Fruit fly (Drosophila melanogaster) whole organism, embryonic: ENCODE results near the gene CG5568.

Source experiments
- Asciz ChIP-seq: fragments of 200-800 bp; sonication (Bioruptor generic); optimal IDR thresholded peaks from 2 replicates; lab custom pipeline; 2017; ENCODE audit warnings: missing biosample characterization, mild to moderate bottlenecking, missing genetic modification characterization, missing genetic modification reagents
- CG10979 ChIP-seq: fragments of 200-800 bp; sonication (Bioruptor generic); optimal IDR thresholded peaks from 2 replicates; lab custom pipeline; 2018; ENCODE audit warnings: missing biosample characterization, mild to moderate bottlenecking, missing genetic modification characterization, moderate library complexity
- CG11398 ChIP-seq: fragments of 200-800 bp; sonication (Bioruptor generic); optimal IDR thresholded peaks from 2 replicates; lab custom pipeline; 2016; ENCODE audit warnings: missing biosample characterization, missing genetic modification characterization
- CG13287 ChIP-seq: fragments of 200-800 bp; sonication (Bioruptor generic); IDR thresholded peaks from 2 replicates; pipeline ENCODE4 v1.3.6; 2022; ENCODE audit warnings: missing biosample characterization, missing genetic modification characterization; ENCODE audit not compliant: partially characterized antibody
- CG15269 ChIP-seq: fragments of 200-800 bp; sonication (Bioruptor generic); optimal IDR thresholded peaks from 2 replicates; lab custom pipeline; 2018; ENCODE audit warnings: missing biosample characterization, mild to moderate bottlenecking, missing genetic modification characterization, moderate library complexity
- CG15514 ChIP-seq: fragments of 200-800 bp; sonication (Bioruptor generic); optimal IDR thresholded peaks from 3 replicates; lab custom pipeline; 2017; ENCODE audit warnings: missing biosample characterization, missing genetic modification characterization, mild to moderate bottlenecking, moderate library complexity, missing genetic modification reagents
- CG18476 ChIP-seq: fragments of 200-800 bp; sonication (Bioruptor generic); optimal IDR thresholded peaks from 2 replicates; lab custom pipeline; 2016; ENCODE audit warnings: missing biosample characterization, mild to moderate bottlenecking, missing genetic modification characterization
- CG31388 ChIP-seq: fragments of 200-800 bp; sonication (Bioruptor generic); optimal IDR thresholded peaks from 2 replicates; lab custom pipeline; 2016; ENCODE audit warnings: missing biosample characterization, missing genetic modification characterization
- CG4617 ChIP-seq: fragments of 200-800 bp; sonication (Bioruptor generic); optimal IDR thresholded peaks from 3 replicates; lab custom pipeline; 2016; ENCODE audit warnings: missing biosample characterization, missing genetic modification characterization, borderline replicate concordance
- CG6272 ChIP-seq: fragments of 200-800 bp; sonication (Bioruptor generic); IDR thresholded peaks from 2 replicates; pipeline ENCODE4 v1.3.6; 2022; ENCODE audit warnings: missing biosample characterization, missing genetic modification characterization
- CG6654 ChIP-seq: fragments of 200-800 bp; sonication (Bioruptor generic); optimal IDR thresholded peaks from 2 replicates; lab custom pipeline; 2017; ENCODE audit warnings: missing biosample characterization, mild to moderate bottlenecking, missing genetic modification characterization
- CG7839 ChIP-seq: fragments of 200-800 bp; sonication (Bioruptor generic); optimal IDR thresholded peaks from 3 replicates; lab custom pipeline; 2018; ENCODE audit warnings: missing biosample characterization, mild to moderate bottlenecking, missing genetic modification characterization, moderate library complexity
- CG8478 ChIP-seq: fragments of >200 bp; optimal IDR thresholded peaks from 2 replicates; lab custom pipeline; 2018
- CG9609 ChIP-seq: fragments of 200-800 bp; sonication (Bioruptor generic); optimal IDR thresholded peaks from 3 replicates; lab custom pipeline; 2016; ENCODE audit warnings: missing biosample characterization, missing genetic modification characterization
- CG9797 ChIP-seq: fragments of 200-800 bp; sonication (Bioruptor generic); optimal IDR thresholded peaks from 3 replicates; lab custom pipeline; 2018; ENCODE audit warnings: missing biosample characterization, mild to moderate bottlenecking, missing genetic modification characterization
- CTCF ChIP-seq: fragments of 200-800 bp; sonication (Bioruptor generic); optimal IDR thresholded peaks from 2 replicates; lab custom pipeline; 2017; ENCODE audit warnings: missing biosample characterization, mild to moderate bottlenecking, missing genetic modification characterization, moderate library complexity
- CrebB ChIP-seq: fragments of 200-800 bp; sonication (Bioruptor generic); optimal IDR thresholded peaks from 3 replicates; lab custom pipeline; 2018; ENCODE audit warnings: missing biosample characterization, mild to moderate bottlenecking, missing genetic modification characterization
- D ChIP-seq, 2 experiments: fragments of 200-800 bp in 1 of 2; fragments of >200 bp in 1 of 2; sonication (Bioruptor generic) in 1 of 2; optimal IDR thresholded peaks; 2 replicates in 1 of 2; 3 replicates in 1 of 2; lab custom pipeline; 2017; ENCODE audit warnings: mild to moderate bottlenecking in 1 of 2, missing biosample characterization in 1 of 2, missing genetic modification characterization in 1 of 2, missing genetic modification reagents in 1 of 2
- Dp ChIP-seq: fragments of 200-800 bp; sonication (Bioruptor generic); optimal IDR thresholded peaks from 2 replicates; lab custom pipeline; 2018; ENCODE audit warnings: missing biosample characterization, mild to moderate bottlenecking, missing genetic modification characterization, moderate library complexity
- E2f1 ChIP-seq: fragments of 200-800 bp; sonication (Bioruptor generic); IDR thresholded peaks from 2 replicates; pipeline ENCODE4 v1.3.6; 2022; ENCODE audit warnings: missing biosample characterization, missing genetic modification characterization
- Ets97D ChIP-seq: fragments of 200-800 bp; sonication (Bioruptor generic); optimal IDR thresholded peaks from 3 replicates; lab custom pipeline; 2016; ENCODE audit warnings: missing biosample characterization, missing genetic modification characterization
- Jarid2 ChIP-seq: fragments of 200-800 bp; sonication (Bioruptor generic); optimal IDR thresholded peaks from 3 replicates; lab custom pipeline; 2017; ENCODE audit warnings: mild to moderate bottlenecking, missing biosample characterization, missing genetic modification reagents, missing genetic modification characterization
- Mad ChIP-seq: fragments of 200-800 bp; sonication (Bioruptor generic); optimal IDR thresholded peaks from 2 replicates; lab custom pipeline; 2016; ENCODE audit warnings: missing biosample characterization, missing genetic modification characterization
- Myb ChIP-seq: fragments of 200-800 bp; sonication (Bioruptor generic); optimal IDR thresholded peaks from 2 replicates; lab custom pipeline; 2016; ENCODE audit warnings: missing biosample characterization, missing genetic modification characterization
- NK7.1 ChIP-seq: fragments of 200-800 bp; sonication (Bioruptor generic); optimal IDR thresholded peaks from 3 replicates; lab custom pipeline; 2016; ENCODE audit warnings: missing biosample characterization, missing genetic modification characterization
- Nf-YB ChIP-seq: fragments of 200-800 bp; sonication (Bioruptor generic); optimal IDR thresholded peaks from 3 replicates; lab custom pipeline; 2019; ENCODE audit warnings: missing biosample characterization, mild to moderate bottlenecking, missing genetic modification characterization, moderate library complexity
- Opbp ChIP-seq: fragments of 200-800 bp; sonication (Bioruptor generic); IDR thresholded peaks from 3 replicates; pipeline ENCODE4 v1.3.6; 2022; ENCODE audit warnings: missing biosample characterization, missing genetic modification characterization; ENCODE audit not compliant: partially characterized antibody
- Sin3A ChIP-seq: fragments of >200 bp; optimal IDR thresholded peaks from 2 replicates; lab custom pipeline; 2018
- dimm ChIP-seq: fragments of 200-800 bp; sonication (Bioruptor generic); IDR thresholded peaks from 2 replicates; pipeline ENCODE4 v1.3.6; 2022; ENCODE audit warnings: missing biosample characterization, missing genetic modification characterization
- ems ChIP-seq: fragments of 200-800 bp; sonication (Bioruptor generic); optimal IDR thresholded peaks from 3 replicates; lab custom pipeline; 2016; ENCODE audit warnings: missing biosample characterization, missing genetic modification characterization
- ewg ChIP-seq: fragments of 200-800 bp; sonication (Bioruptor generic); optimal IDR thresholded peaks from 3 replicates; lab custom pipeline; 2017; ENCODE audit warnings: mild to moderate bottlenecking, missing biosample characterization, missing genetic modification reagents, missing genetic modification characterization
- fd64A ChIP-seq: fragments of 200-800 bp; sonication (Bioruptor generic); optimal IDR thresholded peaks from 3 replicates; lab custom pipeline; 2018; ENCODE audit warnings: missing biosample characterization, mild to moderate bottlenecking, missing genetic modification characterization
- fd96Cb ChIP-seq: fragments of 200-800 bp; sonication (Bioruptor generic); optimal IDR thresholded peaks from 2 replicates; lab custom pipeline; 2018; ENCODE audit warnings: missing biosample characterization, mild to moderate bottlenecking, missing genetic modification characterization, moderate library complexity
- gfzf ChIP-seq: fragments of 200-800 bp; sonication (Bioruptor generic); optimal IDR thresholded peaks from 2 replicates; lab custom pipeline; 2016; ENCODE audit warnings: missing biosample characterization, mild to moderate bottlenecking, missing genetic modification characterization, moderate library complexity
- her ChIP-seq: fragments of 200-800 bp; sonication (Bioruptor generic); optimal IDR thresholded peaks from 2 replicates; lab custom pipeline; 2016; ENCODE audit warnings: missing biosample characterization, missing genetic modification characterization
- hkb ChIP-seq, 2 experiments: fragments of 200-800 bp in 1 of 2; fragments of >200 bp in 1 of 2; sonication (Bioruptor generic) in 1 of 2; IDR thresholded peaks in 1 of 2; optimal IDR thresholded peaks in 1 of 2; 2 replicates each; pipeline versions ENCODE4 v1.3.6 to Lab custom; 2017 to 2022; ENCODE audit warnings: missing biosample characterization in 1 of 2, missing genetic modification characterization in 1 of 2
- jigr1 ChIP-seq: fragments of 200-800 bp; sonication (Bioruptor generic); IDR thresholded peaks from 3 replicates; pipeline ENCODE4 v1.3.6; 2022; ENCODE audit warnings: missing biosample characterization, missing genetic modification characterization
- jumu ChIP-seq: fragments of 200-800 bp; sonication (Bioruptor generic); optimal IDR thresholded peaks from 3 replicates; lab custom pipeline; 2016; ENCODE audit warnings: missing biosample characterization, missing genetic modification characterization
- kay ChIP-seq: fragments of 200-800 bp; sonication (Bioruptor generic); optimal IDR thresholded peaks from 2 replicates; lab custom pipeline; 2016; ENCODE audit warnings: missing biosample characterization, missing genetic modification characterization
- org-1 ChIP-seq: fragments of 200-800 bp; sonication (Bioruptor generic); optimal IDR thresholded peaks from 2 replicates; lab custom pipeline; 2017; ENCODE audit warnings: missing biosample characterization, missing genetic modification characterization
- phol ChIP-seq: fragments of 200-800 bp; sonication (Bioruptor generic); optimal IDR thresholded peaks from 3 replicates; lab custom pipeline; 2018; ENCODE audit warnings: missing biosample characterization, mild to moderate bottlenecking, missing genetic modification characterization, moderate library complexity
- pita ChIP-seq: fragments of 200-800 bp; sonication (Bioruptor generic); optimal IDR thresholded peaks from 2 replicates; lab custom pipeline; 2017; ENCODE audit warnings: missing biosample characterization, mild to moderate bottlenecking, missing genetic modification characterization
- psq ChIP-seq: fragments of 200-800 bp; sonication (Bioruptor generic); optimal IDR thresholded peaks from 2 replicates; lab custom pipeline; 2017; ENCODE audit warnings: missing biosample characterization, missing genetic modification characterization
- pzg ChIP-seq: fragments of 200-800 bp; sonication (Bioruptor generic); optimal IDR thresholded peaks from 3 replicates; lab custom pipeline; 2018; ENCODE audit warnings: missing biosample characterization, mild to moderate bottlenecking, missing genetic modification characterization, moderate library complexity
- slou ChIP-seq: fragments of 200-800 bp; sonication (Bioruptor generic); optimal IDR thresholded peaks from 3 replicates; lab custom pipeline; 2016; ENCODE audit warnings: missing biosample characterization, missing genetic modification characterization
- sob ChIP-seq: fragments of 200-800 bp; sonication (Bioruptor generic); IDR thresholded peaks from 2 replicates; pipeline ENCODE4 v1.3.6; 2022; ENCODE audit warnings: missing biosample characterization, missing genetic modification characterization
- sr ChIP-seq: fragments of 200-800 bp; sonication (Bioruptor generic); IDR thresholded peaks from 3 replicates; pipeline ENCODE4 v1.3.6; 2022; ENCODE audit warnings: missing biosample characterization, missing genetic modification characterization
- stwl ChIP-seq: fragments of 200-800 bp; sonication (Bioruptor generic); optimal IDR thresholded peaks from 3 replicates; lab custom pipeline; 2018; ENCODE audit warnings: missing biosample characterization, mild to moderate bottlenecking, missing genetic modification characterization, moderate library complexity
- trem ChIP-seq: fragments of 200-800 bp; optimal IDR thresholded peaks from 3 replicates; lab custom pipeline; 2019; ENCODE audit warnings: missing biosample characterization, mild to moderate bottlenecking, missing genetic modification characterization, moderate library complexity
- twi ChIP-seq: fragments of 200-800 bp; optimal IDR thresholded peaks from 2 replicates; lab custom pipeline; 2019; ENCODE audit warnings: missing biosample characterization, mild to moderate bottlenecking, missing genetic modification characterization, moderate library complexity
- z ChIP-seq: fragments of 200-800 bp; sonication (Bioruptor generic); IDR thresholded peaks from 3 replicates; pipeline ENCODE4 v1.3.6; 2022; ENCODE audit warnings: missing biosample characterization, missing genetic modification characterization

CG5568 gene

dm6 chr3L:5899305-5899704 lies 28.0 kb downstream of the CG5568 start, which contains the start of gene CG32409 (continued):
- TF ChIP-seq pzg (GFP tag; lab: Kevin White, UChicago) (peak; percentile 94), CTCF (GFP tag; lab: Kevin White, UChicago) (peak; percentile 6), z (GFP tag; lab: Robert Waterston, UW) (no peak), Nf-YB (GFP tag; lab: Kevin White, UChicago) (no peak), CG18476 (GFP tag; lab: Kevin White, UChicago) (no peak), fd96Cb (tag; lab: Kevin White, UChicago) (no peak), jigr1 (GFP tag; lab: Robert Waterston, UW) (no peak), fd64A (no peak), CG8478 (no peak), dimm (GFP tag; lab: Robert Waterston, UW) (no peak), Asciz (no peak), trem (peak; percentile 58), CG13287 (peak; percentile 38; the same call in 1 of the 2 replicates), psq (GFP tag; lab: Kevin White, UChicago) (no peak), stwl (tag; lab: Kevin White, UChicago) (peak; percentile 53), hkb (optimal IDR thresholded peaks at IDR 0.05; lab: Kevin White, UChicago) (peak; percentile 47), hkb (GFP tag; IDR thresholded peaks at IDR 0.05; lab: Robert Waterston, UW) (no peak), CG7839 (tag; lab: Kevin White, UChicago) (no peak), gfzf (GFP tag; lab: Kevin White, UChicago) (peak; percentile 97), CG10979 (tag; lab: Kevin White, UChicago) (no peak), CG15269 (tag; lab: Kevin White, UChicago) (no peak), ems (no peak), D (optimal IDR thresholded peaks at IDR 0.05; lab: Kevin White, UChicago) (no peak), D (GFP tag; optimal IDR thresholded peaks at IDR 0.05; lab: Kevin White, UChicago) (no peak), CrebB (no peak), Dp (GFP tag; lab: Kevin White, UChicago) (peak; percentile 96), NK7.1 (GFP tag; lab: Kevin White, UChicago) (no peak), slou (no peak), CG9797 (GFP tag; lab: Kevin White, UChicago) (peak; percentile 80), CG4617 (peak; percentile 28), jumu (GFP tag; lab: Kevin White, UChicago) (no peak), ewg (GFP tag; lab: Kevin White, UChicago) (no peak), Myb (GFP tag; lab: Kevin White, UChicago) (peak; percentile 76), Jarid2 (GFP tag; lab: Kevin White, UChicago) (no peak), phol (tag; lab: Kevin White, UChicago) (peak; percentile 75), sob (no peak), Ets97D (GFP tag; lab: Kevin White, UChicago) (peak; percentile 66), twi (tag; lab: Kevin White, UChicago) (no peak), CG6654 (GFP tag; lab: Kevin White, UChicago) (no peak), CG6272 (GFP tag; lab: Robert Waterston, UW) (no peak), CG15514 (GFP tag; lab: Kevin White, UChicago) (peak; percentile 62), kay (GFP tag; lab: Kevin White, UChicago) (no peak), sr (GFP tag; lab: Robert Waterston, UW) (no peak), her (GFP tag; lab: Kevin White, UChicago) (no peak), CG9609 (GFP tag; lab: Kevin White, UChicago) (no peak), pita (GFP tag; lab: Kevin White, UChicago) (peak; percentile 68), Opbp (GFP tag; lab: Robert Waterston, UW) (peak; percentile 48; the same call in 1 of the 3 replicates), Sin3A (lab: Kevin White, UChicago) (peak; percentile 71), E2f1 (no peak), CG31388 (GFP tag; lab: Kevin White, UChicago) (no peak), org-1 (no peak), CG11398 (GFP tag; lab: Kevin White, UChicago) (no peak), Mad (GFP tag; lab: Kevin White, UChicago) (peak; percentile 25)
